Worm (Caenorhabditis elegans) whole organism, L1 larva: ENCODE measurements around the gene C16C8.25.

Experiments used
- ama-1 ChIP-seq: fragments of 150-350 bp; optimal IDR thresholded peaks from 2 replicates; lab custom pipeline; 2014
- hlh-17 ChIP-seq: fragments of 200-800 bp; sonication (Bioruptor generic); optimal IDR thresholded peaks from 2 replicates; lab custom pipeline; 2018; ENCODE audit warnings: missing genetic modification characterization, mild to moderate bottlenecking, missing compliant biosample characterization, moderate library complexity, borderline replicate concordance
- lin-13 ChIP-seq: fragments of 150-350 bp; optimal IDR thresholded peaks from 2 replicates; lab custom pipeline; 2014; ENCODE audit warnings: missing biosample characterization, missing genetic modification reagents, missing genetic modification characterization
- lin-35 ChIP-seq, 2 experiments: fragments of 150-350 bp; optimal IDR thresholded peaks; 2 replicates each; lab custom pipeline; 2014; ENCODE audit warnings: missing biosample characterization in 2 of 2, missing genetic modification characterization in 2 of 2, missing genetic modification reagents in 2 of 2
- lsy-2 ChIP-seq, 2 experiments: fragments of 150-350 bp; optimal IDR thresholded peaks; 2 replicates each; lab custom pipeline; 2014; ENCODE audit warnings: missing biosample characterization in 2 of 2, missing genetic modification characterization in 2 of 2
- mdl-1 ChIP-seq, 2 experiments: fragments of 150-350 bp; optimal IDR thresholded peaks; 2 replicates each; lab custom pipeline; 2014 to 2017; ENCODE audit warnings: missing biosample characterization in 2 of 2, missing genetic modification characterization in 2 of 2, inconsistent platforms in 1 of 2
- mep-1 ChIP-seq: fragments of 150-350 bp; optimal IDR thresholded peaks from 2 replicates; lab custom pipeline; 2014; ENCODE audit warnings: missing biosample characterization, missing genetic modification characterization
- nhr-11 ChIP-seq: fragments of 150-350 bp; optimal IDR thresholded peaks from 2 replicates; lab custom pipeline; 2014; ENCODE audit warnings: missing biosample characterization, missing genetic modification characterization
- nhr-237 ChIP-seq: fragments of 150-350 bp; optimal IDR thresholded peaks from 2 replicates; lab custom pipeline; 2014; ENCODE audit warnings: missing biosample characterization, missing genetic modification characterization
- unc-30 ChIP-seq: sonication (generic microtip); optimal IDR thresholded peaks from 2 replicates; lab custom pipeline; 2017; ENCODE audit warnings: missing biosample characterization, missing genetic modification characterization
- unc-98 ChIP-seq: fragments of 200-800 bp; sonication (Bioruptor generic); IDR thresholded peaks from 2 replicates; pipeline ENCODE4 v1.3.6; 2022; ENCODE audit warnings: missing genetic modification characterization, missing compliant biosample characterization

ce11 chrII:3481584-3481983 is 32.6 kb downstream of the C16C8.25 start, which contains the start of gene Y49F6B.8:
- TF ChIP-seq unc-30 (tag; lab: Kevin White, UChicago) (no peak), lin-35 (GFP tag; optimal IDR thresholded peaks at IDR 0.05; lab: Kevin White, UChicago) (no peak), mep-1 (no peak), nhr-237 (tag; lab: Kevin White, UChicago) (no peak), ama-1 (lab: Kevin White, UChicago) (no peak), mdl-1 (tag; optimal IDR thresholded peaks at IDR 0.05; lab: Kevin White, UChicago) (no peak), nhr-11 (no peak), lsy-2 (tag; optimal IDR thresholded peaks at IDR 0.05; lab: Kevin White, UChicago) (no peak), lin-13 (no peak), unc-98 (GFP tag; lab: Robert Waterston, UW) (no peak), hlh-17 (no peak)
